Worm (Caenorhabditis elegans): ENCODE results near the gene tbc-17.
"Not testable (repeated sequence)": the region's sequence is repeated elsewhere in the genome, so short reads cannot be mapped to it uniquely, and the experiment has no call there.

The tbc-17 gene

DNA sequence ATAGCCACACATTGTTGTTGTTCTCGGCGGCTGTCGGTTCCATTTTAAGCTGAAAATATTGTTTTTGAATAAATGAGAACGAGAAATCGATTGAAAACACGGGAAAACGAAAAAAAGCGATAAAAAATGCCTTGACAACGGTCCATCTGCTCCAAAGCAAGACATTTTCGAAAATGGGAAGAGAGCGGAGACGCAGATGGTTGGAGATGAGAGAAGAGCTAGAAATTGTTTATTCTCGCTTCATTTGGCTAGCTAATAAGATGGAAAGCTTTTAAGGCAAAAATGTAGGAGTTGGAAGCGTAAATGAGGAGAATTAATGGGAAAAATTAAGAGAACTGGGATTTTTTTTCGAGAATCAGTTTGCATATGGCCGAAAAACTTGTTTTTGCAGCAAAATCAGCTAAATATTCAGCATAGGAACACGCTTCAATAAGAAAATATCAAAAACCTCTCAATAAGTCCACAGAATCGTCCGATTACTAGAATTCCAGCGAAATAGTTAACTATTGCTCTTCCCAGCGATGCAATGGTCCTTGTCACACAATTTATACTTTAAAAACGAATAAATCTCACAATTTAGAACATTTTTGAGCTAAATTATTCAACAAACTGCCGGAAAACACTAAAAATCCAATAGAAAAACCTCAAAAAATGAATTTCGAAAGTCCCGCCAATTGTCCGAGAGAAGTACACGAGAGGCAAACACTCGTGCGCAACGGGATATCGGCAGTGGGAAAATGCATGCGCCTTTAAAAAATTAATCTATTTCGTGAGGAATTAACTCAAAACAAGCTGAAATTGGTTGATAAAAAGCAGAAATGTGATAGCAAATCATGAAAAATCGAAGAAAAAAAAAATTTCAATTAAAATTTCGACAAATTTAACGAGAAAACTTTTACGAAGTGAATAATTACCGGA lies 44.3 kb downstream of the tbc-17 start, which contains the start of gene pisy-1 (continued):
- TF ChIP-seq lsy-2 (tag; optimal IDR thresholded peaks at IDR 0.05) (peak; percentile 26 to 73), ztf-11 (tag; optimal IDR thresholded peaks at IDR 0.05) (no peak), ceh-16 (tag; optimal IDR thresholded peaks at IDR 0.05) (no peak), egl-27 (tag; optimal IDR thresholded peaks at IDR 0.05) (no peak), unc-39 (tag; optimal IDR thresholded peaks at IDR 0.05) (no peak), C34F6.9 (tag; optimal IDR thresholded peaks at IDR 0.05) (peak; percentile 71), nhr-6 (tag; optimal IDR thresholded peaks at IDR 0.05) (no peak), F13H6.1 (tag; optimal IDR thresholded peaks at IDR 0.05) (no peak)

DNA sequence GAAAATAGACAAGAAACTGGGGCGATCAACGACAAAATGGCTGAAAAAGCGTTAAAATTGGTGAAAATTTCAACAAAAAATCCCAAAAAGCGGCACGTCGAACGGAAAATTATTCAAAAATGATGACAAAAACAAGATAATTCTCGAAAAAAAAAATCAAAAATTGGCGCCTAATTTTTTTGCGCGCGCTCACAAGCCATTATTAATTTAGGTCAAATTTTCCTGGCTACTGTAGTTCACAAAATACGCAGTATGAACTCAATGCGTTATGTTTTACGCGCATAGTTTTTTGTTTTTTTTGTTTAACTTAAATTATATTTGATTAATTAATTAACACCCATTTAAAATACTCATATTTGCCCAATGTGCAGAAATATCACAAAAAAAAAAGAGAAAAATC lies 45.1 kb downstream of the tbc-17 start:
- TF ChIP-seq elt-3 (tag; optimal IDR thresholded peaks at IDR 0.05) (no peak), ama-1 (optimal IDR thresholded peaks at IDR 0.05) (no peak), R02D3.7 (tag; optimal IDR thresholded peaks at IDR 0.05) (no peak), nhr-11 (tag; optimal IDR thresholded peaks at IDR 0.05) (no peak), F13H6.1 (tag; optimal IDR thresholded peaks at IDR 0.05) (no peak), ZK546.5 (tag; optimal IDR thresholded peaks at IDR 0.05) (no peak), ztf-11 (tag; optimal IDR thresholded peaks at IDR 0.05) (no peak)

ce11 chrII:12753725-12754124 lies 59.5 kb downstream of the tbc-17 start, which contains the start of gene Y46G5A.39:
Gene Y46G5A.39 (minus strand): TSS chrII:12753825.
- not testable (repeated sequence) for TF ChIP-seq lin-13 (GFP tag; optimal IDR thresholded peaks at IDR 0.05); ceh-82 (tag; optimal IDR thresholded peaks at IDR 0.05); Y55F3AM.14 (GFP tag; optimal IDR thresholded peaks at IDR 0.05)

ce11 chrII:12756180-12756579 lies 62.0 kb downstream of the tbc-17 start, which contains the start of the genes Y46G5A.7 and Y46G5A.8:
Gene Y46G5A.7 (minus strand): TSS chrII:12756332.
Gene Y46G5A.8 (plus strand): TSS chrII:12756338.
- TF ChIP-seq dmd-4 (tag; optimal IDR thresholded peaks at IDR 0.05) (no peak), gmeb-1 (tag; optimal IDR thresholded peaks at IDR 0.05) (no peak), nhr-129 (tag; optimal IDR thresholded peaks at IDR 0.05) (no peak), zag-1 (tag; optimal IDR thresholded peaks at IDR 0.05) (no peak), nhr-25 (tag; optimal IDR thresholded peaks at IDR 0.05) (no peak), ztf-11 (tag; optimal IDR thresholded peaks at IDR 0.05) (no peak)

- TF ChIP-seq nhr-12 (tag; optimal IDR thresholded peaks at IDR 0.05) (no peak), aly-2 (tag; optimal IDR thresholded peaks at IDR 0.05) (no peak)
Observed at ce11 chrII:12760497-12760896, 66.3 kb downstream of the tbc-17 start, which contains the start of gene cnp-2. Gene cnp-2 (plus strand): TSS chrII:12760797.

- TF ChIP-seq mbf-1 (tag; optimal IDR thresholded peaks at IDR 0.05), result no peak
- TF ChIP-seq C34F6.9 (tag; optimal IDR thresholded peaks at IDR 0.05), result no peak
- no peak for TF ChIP-seq crh-2 (tag; optimal IDR thresholded peaks at IDR 0.05)
- no peak for TF ChIP-seq nhr-25 (tag; optimal IDR thresholded peaks at IDR 0.05)
- TF ChIP-seq mab-5 (tag; optimal IDR thresholded peaks at IDR 0.05), result no peak
- no peak for TF ChIP-seq unc-62 (GFP tag; optimal IDR thresholded peaks at IDR 0.05)
Observed at ce11 chrII:12764476-12764875, 70.3 kb downstream of the tbc-17 start.

ce11 chrII:12766443-12767188 lies 72.4 kb downstream of the tbc-17 start:
- TF ChIP-seq crh-2 (tag; optimal IDR thresholded peaks at IDR 0.05), result no peak
- no peak for TF ChIP-seq lin-39 (tag; optimal IDR thresholded peaks at IDR 0.05)
